Fruit fly (Drosophila melanogaster) whole organism: ENCODE measurements around the gene Ctr9.

Experiments used
- Dll ChIP-seq: fragments of >200 bp; optimal IDR thresholded peaks from 2 replicates; lab custom pipeline; 2017
- EcR ChIP-seq, 2 experiments: fragments of >200 bp; optimal IDR thresholded peaks; 2 replicates each; lab custom pipeline; 2017; ENCODE audit warnings: missing biosample characterization in 2 of 2, missing genetic modification characterization in 2 of 2, missing genetic modification reagents in 2 of 2
- pan ChIP-seq: fragments of >200 bp; optimal IDR thresholded peaks from 2 replicates; lab custom pipeline; 2017
- psq ChIP-seq: fragments of >200 bp; optimal IDR thresholded peaks from 2 replicates; lab custom pipeline; 2017
- usp ChIP-seq: fragments of >200 bp; optimal IDR thresholded peaks from 2 replicates; lab custom pipeline; 2017; ENCODE audit warnings: missing biosample characterization, missing genetic modification characterization, mixed read lengths

DNA sequence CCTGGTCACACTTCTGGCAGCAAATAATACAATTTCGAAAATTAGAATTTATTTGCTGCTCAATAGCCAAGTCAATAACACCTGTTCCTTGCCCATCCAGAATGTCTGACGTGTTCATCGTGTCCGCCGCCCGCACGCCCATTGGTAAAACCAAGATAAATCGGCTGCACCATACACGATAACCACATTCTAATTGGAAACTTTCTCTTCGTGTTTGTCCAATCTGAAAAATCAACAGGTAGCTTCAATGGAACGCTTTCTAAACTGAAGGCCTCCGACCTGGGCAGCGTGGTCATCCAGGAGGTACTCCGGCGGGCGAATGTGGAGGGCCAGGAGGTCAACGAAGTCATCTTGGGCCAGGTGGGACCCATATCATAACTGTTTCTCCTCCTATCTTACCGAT, 4.1 kb upstream of the Ctr9 start:
- TF ChIP-seq usp (GFP tag; lab: Kevin White, UChicago) = no peak
- no peak for TF ChIP-seq pan
- no peak for TF ChIP-seq Dll (lab: Kevin White, UChicago)
- no peak for TF ChIP-seq psq
- TF ChIP-seq EcR (GFP tag; optimal IDR thresholded peaks at IDR 0.05; lab: Kevin White, UChicago) = no peak
